Fruit fly (Drosophila melanogaster) whole organism, embryonic: ENCODE data around the gene CG6959.

Experiments
- Atf3 ChIP-seq: fragments of 200-800 bp; sonication (Bioruptor generic); optimal IDR thresholded peaks from 3 replicates; lab custom pipeline; 2016; ENCODE audit warnings: missing biosample characterization, missing genetic modification characterization
- CG1024 ChIP-seq: fragments of 200-800 bp; sonication (Bioruptor generic); IDR thresholded peaks from 2 replicates; pipeline ENCODE4 v1.3.6; 2022; ENCODE audit warnings: missing biosample characterization, missing genetic modification characterization
- CG10321 ChIP-seq: fragments of 200-800 bp; sonication (Bioruptor generic); IDR thresholded peaks from 2 replicates; pipeline ENCODE4 v1.3.6; 2022; ENCODE audit warnings: missing biosample characterization, missing genetic modification characterization
- CG11085 ChIP-seq: fragments of 200-800 bp; sonication (Bioruptor generic); IDR thresholded peaks from 2 replicates; pipeline ENCODE4 v1.3.6; 2022; ENCODE audit warnings: missing biosample characterization, missing genetic modification characterization
- CG12299 ChIP-seq: fragments of 200-800 bp; sonication (Bioruptor generic); optimal IDR thresholded peaks from 2 replicates; lab custom pipeline; 2018; ENCODE audit warnings: missing biosample characterization, mild to moderate bottlenecking, missing genetic modification characterization
- CG14710 ChIP-seq: fragments of 200-800 bp; sonication (Bioruptor generic); optimal IDR thresholded peaks from 3 replicates; lab custom pipeline; 2019; ENCODE audit warnings: missing biosample characterization, mild to moderate bottlenecking, missing genetic modification characterization, moderate library complexity
- CG17361 ChIP-seq: fragments of 200-800 bp; sonication (Bioruptor generic); IDR thresholded peaks from 3 replicates; pipeline ENCODE4 v1.3.6; 2022; ENCODE audit warnings: missing biosample characterization, missing genetic modification characterization
- CG32772 ChIP-seq: fragments of 200-800 bp; sonication (Bioruptor generic); IDR thresholded peaks from 2 replicates; pipeline ENCODE4 v1.3.6; 2022; ENCODE audit warnings: missing biosample characterization, missing genetic modification characterization
- CG33557 ChIP-seq: fragments of 200-800 bp; sonication (Bioruptor generic); optimal IDR thresholded peaks from 2 replicates; lab custom pipeline; 2019; ENCODE audit warnings: missing biosample characterization, mild to moderate bottlenecking, missing genetic modification characterization, moderate library complexity
- CG3838 ChIP-seq: fragments of 200-800 bp; sonication (Bioruptor generic); optimal IDR thresholded peaks from 3 replicates; lab custom pipeline; 2016; ENCODE audit warnings: missing biosample characterization, missing genetic modification characterization
- CG4328 ChIP-seq: fragments of 200-800 bp; sonication (Bioruptor generic); optimal IDR thresholded peaks from 3 replicates; lab custom pipeline; 2017; ENCODE audit warnings: missing biosample characterization, missing genetic modification reagents, missing genetic modification characterization
- CG4424 ChIP-seq: fragments of 200-800 bp; sonication (Bioruptor generic); optimal IDR thresholded peaks from 3 replicates; lab custom pipeline; 2016; ENCODE audit warnings: missing biosample characterization, missing genetic modification characterization
- CG5953 ChIP-seq: fragments of 200-800 bp; sonication (Bioruptor generic); IDR thresholded peaks from 2 replicates; pipeline ENCODE4 v1.3.6; 2022; ENCODE audit warnings: missing biosample characterization, missing genetic modification characterization
- CG7839 ChIP-seq: fragments of 200-800 bp; sonication (Bioruptor generic); optimal IDR thresholded peaks from 3 replicates; lab custom pipeline; 2018; ENCODE audit warnings: missing biosample characterization, mild to moderate bottlenecking, missing genetic modification characterization, moderate library complexity
- CG7963 ChIP-seq: fragments of 200-800 bp; sonication (Bioruptor generic); IDR thresholded peaks from 3 replicates; pipeline ENCODE4 v1.3.6; 2022; ENCODE audit warnings: missing biosample characterization, missing genetic modification characterization; ENCODE audit not compliant: partially characterized antibody
- CG7987 ChIP-seq: fragments of 200-800 bp; sonication (Bioruptor generic); optimal IDR thresholded peaks from 2 replicates; lab custom pipeline; 2018; ENCODE audit warnings: missing biosample characterization, mild to moderate bottlenecking, missing genetic modification characterization, moderate library complexity
- CG8388 ChIP-seq: fragments of 200-800 bp; sonication (Bioruptor generic); optimal IDR thresholded peaks from 2 replicates; lab custom pipeline; 2019; ENCODE audit warnings: missing biosample characterization, mild to moderate bottlenecking, missing genetic modification characterization, moderate library complexity
- CG8944 ChIP-seq: fragments of 200-800 bp; sonication (Bioruptor generic); optimal IDR thresholded peaks from 3 replicates; lab custom pipeline; 2016; ENCODE audit warnings: missing biosample characterization, missing genetic modification characterization
- CG9609 ChIP-seq: fragments of 200-800 bp; sonication (Bioruptor generic); optimal IDR thresholded peaks from 3 replicates; lab custom pipeline; 2016; ENCODE audit warnings: missing biosample characterization, missing genetic modification characterization
- Eip74EF ChIP-seq, 2 experiments: fragments of 200-800 bp in 1 of 2; fragments of >200 bp in 1 of 2; sonication (Bioruptor generic) in 1 of 2; optimal IDR thresholded peaks; 2 replicates each; lab custom pipeline; 2017 to 2019; ENCODE audit warnings: missing biosample characterization in 2 of 2, missing genetic modification characterization in 2 of 2, mild to moderate bottlenecking in 1 of 2, moderate library complexity in 1 of 2
- GATAe ChIP-seq: fragments of 200-800 bp; sonication (Bioruptor generic); conservative IDR thresholded peaks from 2 replicates; pipeline ENCODE4 v1.3.6; 2022; ENCODE audit warnings: missing biosample characterization, missing genetic modification characterization
- HHEX ChIP-seq: fragments of 200-800 bp; sonication (Bioruptor generic); optimal IDR thresholded peaks from 3 replicates; lab custom pipeline; 2017; ENCODE audit warnings: missing biosample characterization, mild to moderate bottlenecking, missing genetic modification characterization, missing genetic modification reagents
- HLH3B ChIP-seq: fragments of 200-800 bp; sonication (Bioruptor generic); IDR thresholded peaks from 2 replicates; pipeline ENCODE4 v1.3.6; 2022; ENCODE audit warnings: missing biosample characterization, missing genetic modification characterization
- HLHmδ ChIP-seq: fragments of 200-800 bp; sonication (Bioruptor generic); optimal IDR thresholded peaks from 2 replicates; lab custom pipeline; 2018; ENCODE audit warnings: missing biosample characterization, mild to moderate bottlenecking, missing genetic modification characterization, moderate library complexity
- Nf-YC ChIP-seq: fragments of 200-800 bp; optimal IDR thresholded peaks from 3 replicates; lab custom pipeline; 2019; ENCODE audit warnings: missing biosample characterization, mild to moderate bottlenecking, missing genetic modification characterization, moderate library complexity
- PHDP ChIP-seq: fragments of 200-800 bp; sonication (Bioruptor generic); optimal IDR thresholded peaks from 3 replicates; lab custom pipeline; 2018; ENCODE audit warnings: missing biosample characterization, mild to moderate bottlenecking, missing genetic modification characterization, moderate library complexity
- Rx ChIP-seq: fragments of 200-800 bp; sonication (Bioruptor generic); IDR thresholded peaks from 2 replicates; pipeline ENCODE4 v1.3.6; 2022; ENCODE audit warnings: missing biosample characterization, missing genetic modification characterization
- Spps ChIP-seq: fragments of 200-800 bp; sonication (Bioruptor generic); optimal IDR thresholded peaks from 2 replicates; lab custom pipeline; 2018; ENCODE audit warnings: missing biosample characterization, mild to moderate bottlenecking, missing genetic modification characterization
- bcd ChIP-seq: fragments of 200-800 bp; sonication (Bioruptor generic); optimal IDR thresholded peaks from 2 replicates; lab custom pipeline; 2017; ENCODE audit warnings: missing biosample characterization, mild to moderate bottlenecking, missing genetic modification characterization
- btn ChIP-seq: fragments of 200-800 bp; sonication (Bioruptor generic); optimal IDR thresholded peaks from 2 replicates; lab custom pipeline; 2016; ENCODE audit warnings: missing biosample characterization, missing genetic modification characterization
- caup ChIP-seq: fragments of 200-800 bp; sonication (Bioruptor generic); optimal IDR thresholded peaks from 3 replicates; lab custom pipeline; 2017; ENCODE audit warnings: missing biosample characterization, mild to moderate bottlenecking, missing genetic modification characterization, moderate library complexity; ENCODE audit not compliant: severe bottlenecking
- crc ChIP-seq: fragments of 200-800 bp; sonication (Bioruptor generic); optimal IDR thresholded peaks from 2 replicates; lab custom pipeline; 2016; ENCODE audit warnings: missing biosample characterization, missing genetic modification characterization
- danr ChIP-seq: fragments of 200-800 bp; sonication (Bioruptor generic); IDR thresholded peaks from 2 replicates; pipeline ENCODE4 v1.3.6; 2022; ENCODE audit warnings: missing biosample characterization, missing genetic modification characterization
- dm ChIP-seq: fragments of 200-800 bp; sonication (Bioruptor generic); optimal IDR thresholded peaks from 3 replicates; lab custom pipeline; 2016; ENCODE audit warnings: missing biosample characterization, missing genetic modification characterization
- esg ChIP-seq: fragments of 200-800 bp; sonication (Bioruptor generic); conservative IDR thresholded peaks from 2 replicates; pipeline ENCODE4 v1.3.6; 2022; ENCODE audit warnings: missing biosample characterization, missing genetic modification characterization
- fd102C ChIP-seq: fragments of 200-800 bp; sonication (Bioruptor generic); optimal IDR thresholded peaks from 2 replicates; lab custom pipeline; 2018; ENCODE audit warnings: missing biosample characterization, mild to moderate bottlenecking, missing genetic modification characterization, moderate library complexity
- hb ChIP-seq: fragments of 200-800 bp; sonication (Bioruptor generic); IDR thresholded peaks from 3 replicates; pipeline ENCODE4 v1.3.6; 2022; ENCODE audit warnings: missing biosample characterization, missing genetic modification characterization; ENCODE audit not compliant: partially characterized antibody
- insv ChIP-seq, 2 experiments: fragments of 200-800 bp; sonication (Bioruptor generic); optimal IDR thresholded peaks; 3 replicates each; lab custom pipeline; 2016 to 2018; ENCODE audit warnings: missing biosample characterization in 2 of 2, missing genetic modification characterization in 2 of 2
- otp ChIP-seq: fragments of 200-800 bp; sonication (Bioruptor generic); IDR thresholded peaks from 3 replicates; pipeline ENCODE4, ENCODE4 v1.3.6; 2022; ENCODE audit warnings: missing biosample characterization, missing genetic modification characterization
- rib ChIP-seq: fragments of 200-800 bp; sonication (Bioruptor generic); IDR thresholded peaks from 2 replicates; pipeline ENCODE4 v1.3.6; 2022; ENCODE audit warnings: missing biosample characterization, missing genetic modification characterization
- sc ChIP-seq, 3 experiments: fragments of >200 bp in 2 of 3; fragments of 200-800 bp in 1 of 3; sonication (Bioruptor generic) in 1 of 3; optimal IDR thresholded peaks; 2 replicates in 2 of 3; 3 replicates in 1 of 3; lab custom pipeline; 2017; ENCODE audit warnings: mild to moderate bottlenecking in 1 of 3, missing biosample characterization in 1 of 3, missing genetic modification characterization in 1 of 3, missing genetic modification reagents in 1 of 3
- sd ChIP-seq: fragments of 200-800 bp; sonication (Bioruptor generic); optimal IDR thresholded peaks from 3 replicates; lab custom pipeline; 2018; ENCODE audit warnings: missing biosample characterization, mild to moderate bottlenecking, missing genetic modification characterization, moderate library complexity
- sens ChIP-seq: fragments of 200-800 bp; sonication (Bioruptor generic); peaks from one replicate; lab custom pipeline; 2016; ENCODE audit warnings: missing biosample characterization, missing genetic modification characterization
- tna ChIP-seq: fragments of 200-800 bp; sonication (Bioruptor generic); IDR thresholded peaks from 2 replicates; pipeline ENCODE4 v1.3.6; 2022; ENCODE audit warnings: missing biosample characterization, missing genetic modification characterization; ENCODE audit not compliant: partially characterized antibody
- vfl ChIP-seq: fragments of 200-800 bp; sonication (Bioruptor generic); optimal IDR thresholded peaks from 2 replicates; lab custom pipeline; 2016; ENCODE audit warnings: missing biosample characterization, missing genetic modification characterization
- vvl ChIP-seq: fragments of 200-800 bp; sonication (Bioruptor generic); IDR thresholded peaks from 2 replicates; pipeline ENCODE4 v1.3.6; 2022; ENCODE audit warnings: missing biosample characterization, missing genetic modification characterization
- wor ChIP-seq: fragments of 200-800 bp; sonication (Bioruptor generic); IDR thresholded peaks from 2 replicates; pipeline ENCODE4 v1.3.6; 2022; ENCODE audit warnings: missing biosample characterization, missing genetic modification characterization
- z ChIP-seq: fragments of 200-800 bp; sonication (Bioruptor generic); IDR thresholded peaks from 3 replicates; pipeline ENCODE4 v1.3.6; 2022; ENCODE audit warnings: missing biosample characterization, missing genetic modification characterization

Gene CG6959

dm6 chr3R:11849378-11850249 lies 19.6 kb downstream of the CG6959 start (continued):
- TF ChIP-seq CG1024 (peak; percentile 93), PHDP (tag; lab: Kevin White, UChicago) (peak; percentile 89), hb (GFP tag; lab: Robert Waterston, UW) (no peak), CG9609 (peak; percentile 84), crc (GFP tag; lab: Kevin White, UChicago) (peak; percentile 75), Rx (peak; percentile 92), insv (GFP tag; optimal IDR thresholded peaks at IDR 0.05; lab: Kevin White, UChicago) (no peak), HLHmδ (GFP tag; lab: Kevin White, UChicago) (no peak), bcd (GFP tag; lab: Kevin White, UChicago) (peak; percentile 84), rib (no peak), CG5953 (GFP tag; lab: Robert Waterston, UW) (peak; percentile 96), sd (tag; lab: Kevin White, UChicago) (peak; percentile 56), GATAe (GFP tag; lab: Robert Waterston, UW) (no peak), sc (optimal IDR thresholded peaks at IDR 0.05; lab: Kevin White, UChicago) (no peak), sc (GFP tag; optimal IDR thresholded peaks at IDR 0.05; lab: Kevin White, UChicago) (peak; percentile 91), CG10321 (peak; percentile 37; the same call in 1 of the 2 replicates), CG7839 (peak; percentile 92), CG14710 (peak; percentile 90), otp (GFP tag; lab: Robert Waterston, UW) (peak; percentile 91), CG7963 (GFP tag; lab: Robert Waterston, UW) (no peak), Nf-YC (tag; lab: Kevin White, UChicago) (peak; percentile 25), esg (GFP tag; lab: Robert Waterston, UW) (peak; percentile 80), HHEX (GFP tag; lab: Kevin White, UChicago) (peak; percentile 89), CG8944 (GFP tag; lab: Kevin White, UChicago) (peak; percentile 91), CG3838 (GFP tag; lab: Kevin White, UChicago) (peak; percentile 63), CG32772 (peak; percentile 95), Eip74EF (GFP tag; optimal IDR thresholded peaks at IDR 0.05; lab: Kevin White, UChicago) (peak in 1 of 2 experiments; percentile 89), CG11085 (peak; percentile 54), z (GFP tag; lab: Robert Waterston, UW) (peak; percentile 64; the same call in 2 of the 3 replicates), CG4328 (GFP tag; lab: Kevin White, UChicago) (peak; percentile 74), caup (GFP tag; lab: Kevin White, UChicago) (peak; percentile 57), dm (GFP tag; lab: Kevin White, UChicago) (peak; percentile 81), vvl (GFP tag; lab: Robert Waterston, UW) (peak; percentile 99), CG33557 (peak; percentile 73), vfl (GFP tag; lab: Kevin White, UChicago) (peak; percentile 5), tna (GFP tag; lab: Robert Waterston, UW) (no peak), CG8388 (GFP tag; lab: Kevin White, UChicago) (peak; percentile 94), sens (GFP tag; lab: Kevin White, UChicago) (peak; percentile 99), CG7987 (peak; percentile 68), danr (GFP tag; lab: Robert Waterston, UW) (peak; percentile 83), btn (GFP tag; lab: Kevin White, UChicago) (peak; percentile 92), fd102C (no peak), Atf3 (GFP tag; lab: Kevin White, UChicago) (peak; percentile 89), wor (GFP tag; lab: Robert Waterston, UW) (peak; percentile 92), CG12299 (tag; lab: Kevin White, UChicago) (peak; percentile 87), CG4424 (GFP tag; lab: Kevin White, UChicago) (peak; percentile 93), Spps (tag; lab: Kevin White, UChicago) (peak; percentile 77), HLH3B (peak; percentile 95), CG17361 (peak; percentile 94)
